In the genomic region with DNA sequence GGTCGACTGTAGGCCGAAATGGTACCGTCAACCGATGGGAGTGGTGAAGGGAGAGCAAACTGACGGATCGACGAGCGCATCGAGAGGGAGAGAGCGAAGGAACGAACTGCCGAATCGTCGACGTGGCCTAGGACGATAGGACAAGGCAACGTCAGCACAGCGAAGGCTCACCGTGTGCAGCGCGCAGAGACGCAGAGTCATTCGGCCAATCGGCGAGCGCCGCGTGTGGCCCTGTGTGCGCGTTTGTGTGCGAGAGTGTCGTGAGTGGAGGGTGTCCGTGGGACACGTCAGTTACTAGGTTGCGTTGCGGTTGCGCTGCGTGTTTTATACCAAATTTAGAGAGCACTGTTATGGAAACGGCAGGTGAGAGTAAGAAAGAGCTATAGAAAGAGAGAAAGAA, we compare ENCODE assay signal across 4 worm cellular contexts.
TF ChIP-seq lines count a peak whose summit lies in the region.

A gene (minus strand): TSS at position 158 of the 400 bp plus-strand sequence.

TF ChIP-seq in whole organism, L2 larva, 48 proteins besides CTCF, POLR2A, EP300 and RAD21 (continues in another document):
- peak; percentile 86 for TF ChIP-seq gmeb-1 (tag; optimal IDR thresholded peaks at IDR 0.05; lab: Kevin White, UChicago)
- peak; percentile 26 for TF ChIP-seq R02D3.7 (tag; optimal IDR thresholded peaks at IDR 0.05; lab: Kevin White, UChicago)
- TF ChIP-seq ztf-4 (tag; optimal IDR thresholded peaks at IDR 0.05; lab: Kevin White, UChicago) = peak; percentile 86
- peak; percentile 64 for TF ChIP-seq nhr-10 (tag; optimal IDR thresholded peaks at IDR 0.05; lab: Kevin White, UChicago)
- peak; percentile 94 for TF ChIP-seq mab-5 (tag; optimal IDR thresholded peaks at IDR 0.05; lab: Kevin White, UChicago)
- peak; percentile 98 for TF ChIP-seq unc-55 (GFP tag; optimal IDR thresholded peaks at IDR 0.05; lab: Kevin White, UChicago)
- TF ChIP-seq zag-1 (tag; optimal IDR thresholded peaks at IDR 0.05; lab: Kevin White, UChicago) = peak; percentile 80
- TF ChIP-seq mbf-1 (tag; optimal IDR thresholded peaks at IDR 0.05; lab: Kevin White, UChicago) = no peak
- peak; percentile 94 for TF ChIP-seq C34F6.9 (tag; optimal IDR thresholded peaks at IDR 0.05; lab: Kevin White, UChicago)
- no peak for TF ChIP-seq elt-3 (tag; optimal IDR thresholded peaks at IDR 0.05; lab: Kevin White, UChicago)
- peak; percentile 76 to 88 for TF ChIP-seq mdl-1 (tag; optimal IDR thresholded peaks at IDR 0.05; lab: Kevin White, UChicago)
- TF ChIP-seq sma-3 (GFP tag; optimal IDR thresholded peaks at IDR 0.05; lab: Kevin White, UChicago) = peak; percentile 98
- TF ChIP-seq lin-11 (tag; optimal IDR thresholded peaks at IDR 0.05; lab: Kevin White, UChicago) = peak; percentile 96
- peak; percentile 24 for TF ChIP-seq ZK546.5 (tag; optimal IDR thresholded peaks at IDR 0.05; lab: Kevin White, UChicago)
- peak; percentile 53 for TF ChIP-seq unc-39 (tag; optimal IDR thresholded peaks at IDR 0.05; lab: Kevin White, UChicago)
- TF ChIP-seq ceh-82 (tag; optimal IDR thresholded peaks at IDR 0.05; lab: Kevin White, UChicago) = peak; percentile 78
- TF ChIP-seq lsy-2 (tag; optimal IDR thresholded peaks at IDR 0.05; lab: Kevin White, UChicago) = peak; percentile 92 to 96
- TF ChIP-seq snpc-4 (tag; optimal IDR thresholded peaks at IDR 0.05; lab: Kevin White, UChicago) = peak; percentile 69
- TF ChIP-seq fos-1 (tag; optimal IDR thresholded peaks at IDR 0.05; lab: Kevin White, UChicago) = peak; percentile 96
- TF ChIP-seq ama-1 (optimal IDR thresholded peaks at IDR 0.05; lab: Kevin White, UChicago) = no peak
- peak; percentile 97 for TF ChIP-seq sma-9 (GFP tag; optimal IDR thresholded peaks at IDR 0.05; lab: Kevin White, UChicago)
- TF ChIP-seq sma-9 (tag; optimal IDR thresholded peaks at IDR 0.05; lab: Kevin White, UChicago) = no peak

TF ChIP-seq in whole organism, L4 larva, 104 proteins besides CTCF, POLR2A, EP300 and RAD21 (continues in another document):
- TF ChIP-seq vab-7 (GFP tag; IDR thresholded peaks at IDR 0.05; lab: Robert Waterston, UW) (peak; percentile 83), unc-62 (GFP tag; optimal IDR thresholded peaks at IDR 0.05 in 1 of 2; lab: Kevin White, UChicago) (peak; percentile 7 to 97), unc-62 (tag; optimal IDR thresholded peaks at IDR 0.05; lab: Kevin White, UChicago) (no peak), nhr-25 (tag; optimal IDR thresholded peaks at IDR 0.05; lab: Kevin White, UChicago; ENCODE audit: borderline replicate concordance, insufficient read depth) (peak; percentile 98), nhr-41 (GFP tag; IDR thresholded peaks at IDR 0.05; lab: Robert Waterston, UW) (peak; percentile 97), lir-3 (tag; optimal IDR thresholded peaks at IDR 0.05; lab: Kevin White, UChicago) (peak; percentile 63), egl-27 (tag; optimal IDR thresholded peaks at IDR 0.05; lab: Kevin White, UChicago) (no peak), zfp-2 (tag; optimal IDR thresholded peaks at IDR 0.05; lab: Kevin White, UChicago) (peak; percentile 74), arid-1 (GFP tag; conservative IDR thresholded peaks at IDR 0.05; lab: Robert Waterston, UW) (peak; percentile 97), lin-39 (tag; optimal IDR thresholded peaks at IDR 0.05; lab: Kevin White, UChicago) (no peak), lin-15B (tag; optimal IDR thresholded peaks at IDR 0.05; lab: Kevin White, UChicago) (peak; percentile 54), snpc-4 (tag; optimal IDR thresholded peaks at IDR 0.05; lab: Kevin White, UChicago) (peak; percentile 37), mxl-3 (GFP tag; optimal IDR thresholded peaks at IDR 0.05; lab: Kevin White, UChicago) (peak; percentile 95), lin-29 (GFP tag; IDR thresholded peaks at IDR 0.05; lab: Robert Waterston, UW) (peak; percentile 83), lin-38 (GFP tag; IDR thresholded peaks at IDR 0.05; lab: Robert Waterston, UW) (peak; percentile 88), nhr-48 (tag; optimal IDR thresholded peaks at IDR 0.05; lab: Kevin White, UChicago) (peak; percentile 91), lin-13 (GFP tag; optimal IDR thresholded peaks at IDR 0.05; lab: Kevin White, UChicago) (peak; percentile 96), spr-3 (GFP tag; optimal IDR thresholded peaks at IDR 0.05; lab: Kevin White, UChicago) (peak; percentile 85), attf-4 (tag; optimal IDR thresholded peaks at IDR 0.05; lab: Kevin White, UChicago) (no peak), mes-2 (tag; optimal IDR thresholded peaks at IDR 0.05; lab: Kevin White, UChicago; ENCODE audit: poor library complexity, severe bottlenecking) (peak; percentile 70), zfp-3 (GFP tag; conservative IDR thresholded peaks at IDR 0.05; lab: Robert Waterston, UW) (peak; percentile 94), hmg-1.1 (GFP tag; IDR thresholded peaks at IDR 0.05; lab: Robert Waterston, UW) (peak; percentile 98)

TF ChIP-seq in whole organism, late embryonic, 69 proteins besides CTCF, POLR2A, EP300 and RAD21 (continues in another document):
- TF ChIP-seq unc-86 (tag; optimal IDR thresholded peaks at IDR 0.05; lab: Kevin White, UChicago) = peak; percentile 1
- no peak for TF ChIP-seq gmeb-2 (tag; optimal IDR thresholded peaks at IDR 0.05; lab: Kevin White, UChicago)
- peak; percentile 86 for TF ChIP-seq sdc-2 (tag; optimal IDR thresholded peaks at IDR 0.05; lab: Kevin White, UChicago)
- peak; percentile 12 for TF ChIP-seq hlh-6 (tag; optimal IDR thresholded peaks at IDR 0.05; lab: Kevin White, UChicago)
- peak; percentile 69 for TF ChIP-seq ztf-16 (tag; optimal IDR thresholded peaks at IDR 0.05; lab: Kevin White, UChicago)
- peak; percentile 4 for TF ChIP-seq ceh-6 (GFP tag; optimal IDR thresholded peaks at IDR 0.05; lab: Kevin White, UChicago)
- peak; percentile 84 for TF ChIP-seq ets-4 (tag; optimal IDR thresholded peaks at IDR 0.05; lab: Kevin White, UChicago)
- peak; percentile 90 for TF ChIP-seq ceh-31 (tag; optimal IDR thresholded peaks at IDR 0.05; lab: Kevin White, UChicago)
- TF ChIP-seq sox-2 (GFP tag; IDR thresholded peaks at IDR 0.05; lab: Robert Waterston, UW) = peak; percentile 12
- TF ChIP-seq nhr-11 (tag; optimal IDR thresholded peaks at IDR 0.05; lab: Kevin White, UChicago) = no peak
- no peak for TF ChIP-seq unc-3 (GFP tag; conservative IDR thresholded peaks at IDR 0.05; lab: Robert Waterston, UW)
- TF ChIP-seq unc-3 (tag; optimal IDR thresholded peaks at IDR 0.05; lab: Kevin White, UChicago) = no peak
- TF ChIP-seq ttx-3 (tag; optimal IDR thresholded peaks at IDR 0.05; lab: Kevin White, UChicago) = no peak
- peak; percentile 28 for TF ChIP-seq C08G9.2 (tag; optimal IDR thresholded peaks at IDR 0.05; lab: Kevin White, UChicago)
- peak; percentile 79 for TF ChIP-seq ceh-18 (tag; optimal IDR thresholded peaks at IDR 0.05; lab: Kevin White, UChicago)
- peak; percentile 67 for TF ChIP-seq ceh-14 (tag; optimal IDR thresholded peaks at IDR 0.05; lab: Kevin White, UChicago)
- peak; percentile 81 for TF ChIP-seq ceh-22 (tag; optimal IDR thresholded peaks at IDR 0.05; lab: Kevin White, UChicago)
- TF ChIP-seq fkh-6 (tag; optimal IDR thresholded peaks at IDR 0.05; lab: Kevin White, UChicago) = no peak
- TF ChIP-seq dve-1 (tag; optimal IDR thresholded peaks at IDR 0.05; lab: Kevin White, UChicago) = peak; percentile 55
- no peak for TF ChIP-seq odd-2 (tag; optimal IDR thresholded peaks at IDR 0.05; lab: Kevin White, UChicago)
- TF ChIP-seq K09A11.1 (tag; optimal IDR thresholded peaks at IDR 0.05; lab: Kevin White, UChicago; ENCODE audit: insufficient read depth) = peak; percentile 37
- no peak for TF ChIP-seq nhr-232 (tag; optimal IDR thresholded peaks at IDR 0.05; lab: Kevin White, UChicago)
- TF ChIP-seq hlh-8 (tag; optimal IDR thresholded peaks at IDR 0.05; lab: Kevin White, UChicago) = peak; percentile 54
- TF ChIP-seq rnt-1 (tag; optimal IDR thresholded peaks at IDR 0.05; lab: Kevin White, UChicago) = peak; percentile 75

TF ChIP-seq in whole organism, mixed stage, embryonic, 35 proteins besides CTCF, POLR2A, EP300 and RAD21 (continues in another document):
- TF ChIP-seq pha-4 (tag; optimal IDR thresholded peaks at IDR 0.05; lab: Kevin White, UChicago) (peak; percentile 99), elt-3 (tag; optimal IDR thresholded peaks at IDR 0.05; lab: Kevin White, UChicago) (no peak), zip-8 (tag; optimal IDR thresholded peaks at IDR 0.05; lab: Kevin White, UChicago) (peak; percentile 41), lin-32 (GFP tag; optimal IDR thresholded peaks at IDR 0.05; lab: Kevin White, UChicago) (no peak), tbx-8 (GFP tag; optimal IDR thresholded peaks at IDR 0.05; lab: Kevin White, UChicago) (peak; percentile 46), ztf-11 (tag; optimal IDR thresholded peaks at IDR 0.05; lab: Kevin White, UChicago) (peak; percentile 96), nhr-237 (tag; optimal IDR thresholded peaks at IDR 0.05; lab: Kevin White, UChicago) (peak; percentile 42), unc-120 (tag; optimal IDR thresholded peaks at IDR 0.05; lab: Kevin White, UChicago; ENCODE audit: poor library complexity, severe bottlenecking) (peak; percentile 77), M03D4.4 (tag; optimal IDR thresholded peaks at IDR 0.05; lab: Kevin White, UChicago) (peak; percentile 71), sptf-1 (tag; optimal IDR thresholded peaks at IDR 0.05; lab: Kevin White, UChicago) (peak; percentile 89), nhr-76 (tag; optimal IDR thresholded peaks at IDR 0.05; lab: Kevin White, UChicago) (no peak), mep-1 (tag; optimal IDR thresholded peaks at IDR 0.05; lab: Kevin White, UChicago) (peak; percentile 93), ces-1 (GFP tag; optimal IDR thresholded peaks at IDR 0.05; lab: Kevin White, UChicago) (peak; percentile 60), ham-2 (GFP tag; optimal IDR thresholded peaks at IDR 0.05; lab: Kevin White, UChicago) (peak; percentile 78), lin-13 (tag; optimal IDR thresholded peaks at IDR 0.05; lab: Kevin White, UChicago) (peak; percentile 98), flh-1 (GFP tag; optimal IDR thresholded peaks at IDR 0.05; lab: Kevin White, UChicago) (no peak), blmp-1 (tag; optimal IDR thresholded peaks at IDR 0.05; lab: Kevin White, UChicago) (no peak), sem-2 (GFP tag; optimal IDR thresholded peaks at IDR 0.05; lab: Kevin White, UChicago) (no peak), nhr-12 (tag; optimal IDR thresholded peaks at IDR 0.05; lab: Kevin White, UChicago) (peak; percentile 84), ceh-83 (GFP tag; optimal IDR thresholded peaks at IDR 0.05; lab: Kevin White, UChicago) (peak; percentile 57), unc-39 (tag; optimal IDR thresholded peaks at IDR 0.05; lab: Kevin White, UChicago) (peak; percentile 95), unc-62 (GFP tag; optimal IDR thresholded peaks at IDR 0.05; lab: Kevin White, UChicago) (peak; percentile 88), nhr-28 (tag; optimal IDR thresholded peaks at IDR 0.05; lab: Kevin White, UChicago) (no peak), lsy-2 (tag; optimal IDR thresholded peaks at IDR 0.05; lab: Kevin White, UChicago) (peak; percentile 92), snpc-4 (tag; optimal IDR thresholded peaks at IDR 0.05; lab: Kevin White, UChicago) (no peak), mls-2 (tag; optimal IDR thresholded peaks at IDR 0.05; lab: Kevin White, UChicago) (peak; percentile 70), ceh-43 (GFP tag; optimal IDR thresholded peaks at IDR 0.05; lab: Kevin White, UChicago) (no peak), bed-3 (GFP tag; optimal IDR thresholded peaks at IDR 0.05; lab: Kevin White, UChicago) (peak; percentile 21)
